Fruit fly (Drosophila melanogaster) whole organism, prepupa: ENCODE measurements around the gene CG3081.

Source experiments
- CG10669 ChIP-seq: fragments of 200-800 bp; sonication (Bioruptor generic); optimal IDR thresholded peaks from 3 replicates; lab custom pipeline; 2018; ENCODE audit warnings: missing biosample characterization, mild to moderate bottlenecking, missing genetic modification characterization, moderate library complexity
- CG11294 ChIP-seq: fragments of 200-800 bp; sonication (Bioruptor generic); IDR thresholded peaks from 2 replicates; pipeline ENCODE4 v1.3.6; 2022; ENCODE audit warnings: missing biosample characterization, missing genetic modification characterization
- CG15336 ChIP-seq: fragments of 200-800 bp; sonication (Bioruptor generic); IDR thresholded peaks from 2 replicates; pipeline ENCODE4 v1.3.6; 2022; ENCODE audit warnings: missing biosample characterization, missing genetic modification characterization
- CG1621 ChIP-seq: fragments of 200-800 bp; sonication (Bioruptor generic); optimal IDR thresholded peaks from 3 replicates; lab custom pipeline; 2018; ENCODE audit warnings: missing biosample characterization, mild to moderate bottlenecking, missing genetic modification characterization
- CG16779 ChIP-seq: fragments of 200-800 bp; sonication (Bioruptor generic); optimal IDR thresholded peaks from 3 replicates; lab custom pipeline; 2017; ENCODE audit warnings: missing biosample characterization, mild to moderate bottlenecking, missing genetic modification characterization
- CG3032 ChIP-seq: fragments of 200-800 bp; optimal IDR thresholded peaks from 2 replicates; lab custom pipeline; 2019; ENCODE audit warnings: missing biosample characterization, mild to moderate bottlenecking, missing genetic modification characterization, moderate library complexity
- CG31627 ChIP-seq: fragments of 200-800 bp; sonication (Bioruptor generic); optimal IDR thresholded peaks from 3 replicates; lab custom pipeline; 2016; ENCODE audit warnings: missing biosample characterization, missing genetic modification characterization
- CG34406 ChIP-seq: fragments of 200-800 bp; sonication (Bioruptor generic); optimal IDR thresholded peaks from 3 replicates; lab custom pipeline; 2016; ENCODE audit warnings: missing biosample characterization, missing genetic modification characterization
- CG3919 ChIP-seq: fragments of 200-800 bp; sonication (Bioruptor generic); optimal IDR thresholded peaks from 3 replicates; lab custom pipeline; 2016; ENCODE audit warnings: missing biosample characterization, missing genetic modification characterization
- CG4318 ChIP-seq: fragments of 200-800 bp; sonication (Bioruptor generic); optimal IDR thresholded peaks from 3 replicates; lab custom pipeline; 2017; ENCODE audit warnings: missing biosample characterization, mild to moderate bottlenecking, missing genetic modification characterization
- CG6163 ChIP-seq: fragments of 200-800 bp; sonication (Bioruptor generic); IDR thresholded peaks from 3 replicates; pipeline ENCODE4 v1.3.6; 2022; ENCODE audit warnings: missing biosample characterization, missing genetic modification characterization
- CG6854 ChIP-seq: fragments of 200-800 bp; sonication (Bioruptor generic); optimal IDR thresholded peaks from 2 replicates; lab custom pipeline; 2017; ENCODE audit warnings: missing biosample characterization, mild to moderate bottlenecking, missing genetic modification characterization
- CG8119 ChIP-seq: fragments of 200-800 bp; sonication (Bioruptor generic); IDR thresholded peaks from 3 replicates; pipeline ENCODE4 v1.3.6; 2022; ENCODE audit warnings: missing biosample characterization, missing genetic modification characterization
- CG9139 ChIP-seq: fragments of 200-800 bp; sonication (Bioruptor generic); optimal IDR thresholded peaks from 3 replicates; lab custom pipeline; 2017; ENCODE audit warnings: missing biosample characterization, mild to moderate bottlenecking, missing genetic modification characterization
- Eip75B ChIP-seq: fragments of 200-800 bp; sonication (Bioruptor generic); optimal IDR thresholded peaks from 3 replicates; lab custom pipeline; 2016; ENCODE audit warnings: missing biosample characterization, missing genetic modification characterization
- Eip78C ChIP-seq: fragments of 200-800 bp; sonication (Bioruptor generic); peaks from one replicate; lab custom pipeline; 2016; ENCODE audit warnings: missing biosample characterization, missing genetic modification characterization
- Eip93F ChIP-seq: fragments of 200-800 bp; sonication (Bioruptor generic); optimal IDR thresholded peaks from 2 replicates; lab custom pipeline; 2016; ENCODE audit warnings: missing biosample characterization, mild to moderate bottlenecking, missing genetic modification characterization
- Ets21C ChIP-seq: fragments of 200-800 bp; sonication (Bioruptor generic); optimal IDR thresholded peaks from 3 replicates; lab custom pipeline; 2016; ENCODE audit warnings: missing biosample characterization, missing genetic modification characterization
- Ets96B ChIP-seq: fragments of 200-800 bp; optimal IDR thresholded peaks from 2 replicates; lab custom pipeline; 2019; ENCODE audit warnings: missing biosample characterization, mild to moderate bottlenecking, missing genetic modification characterization, moderate library complexity
- Gug ChIP-seq: fragments of 200-800 bp; sonication (Bioruptor generic); IDR thresholded peaks from 2 replicates; pipeline ENCODE4 v1.3.6; 2022; ENCODE audit warnings: missing biosample characterization, missing genetic modification characterization
- Hr38 ChIP-seq: sonication (Bioruptor generic); optimal IDR thresholded peaks from 2 replicates; lab custom pipeline; 2016; ENCODE audit warnings: missing biosample characterization, missing genetic modification characterization
- Hr39 ChIP-seq: fragments of 200-800 bp; sonication (Bioruptor generic); optimal IDR thresholded peaks from 2 replicates; lab custom pipeline; 2016; ENCODE audit warnings: missing biosample characterization, missing genetic modification characterization
- Lpt ChIP-seq: fragments of 200-800 bp; sonication (Bioruptor generic); optimal IDR thresholded peaks from 3 replicates; lab custom pipeline; 2016; ENCODE audit warnings: missing biosample characterization, missing genetic modification characterization
- Met ChIP-seq: fragments of 200-800 bp; sonication (Bioruptor generic); optimal IDR thresholded peaks from 3 replicates; lab custom pipeline; 2016; ENCODE audit warnings: missing biosample characterization, missing genetic modification characterization
- OdsH ChIP-seq: fragments of 200-800 bp; sonication (Bioruptor generic); optimal IDR thresholded peaks from 3 replicates; lab custom pipeline; 2016; ENCODE audit warnings: missing biosample characterization, missing genetic modification characterization
- Smox ChIP-seq: fragments of 200-800 bp; sonication (Bioruptor generic); optimal IDR thresholded peaks from 3 replicates; lab custom pipeline; 2016; ENCODE audit warnings: missing biosample characterization, missing genetic modification characterization
- Sox102F ChIP-seq: fragments of 200-800 bp; sonication (Bioruptor generic); optimal IDR thresholded peaks from 2 replicates; lab custom pipeline; 2016; ENCODE audit warnings: missing biosample characterization, mild to moderate bottlenecking, missing genetic modification characterization
- Sox14 ChIP-seq: fragments of 200-800 bp; sonication (Bioruptor generic); optimal IDR thresholded peaks from 3 replicates; lab custom pipeline; 2016; ENCODE audit warnings: missing biosample characterization, missing genetic modification characterization
- acj6 ChIP-seq: fragments of 200-800 bp; sonication (Bioruptor generic); optimal IDR thresholded peaks from 3 replicates; lab custom pipeline; 2016; ENCODE audit warnings: missing biosample characterization, missing genetic modification characterization
- cyc ChIP-seq: fragments of 200-800 bp; sonication (Bioruptor generic); optimal IDR thresholded peaks from 3 replicates; lab custom pipeline; 2016; ENCODE audit warnings: missing biosample characterization, missing genetic modification characterization
- dac ChIP-seq: fragments of 200-800 bp; sonication (Bioruptor generic); optimal IDR thresholded peaks from 2 replicates; lab custom pipeline; 2017; ENCODE audit warnings: missing biosample characterization, mild to moderate bottlenecking, missing genetic modification characterization
- eg ChIP-seq: fragments of 200-800 bp; sonication (Bioruptor generic); IDR thresholded peaks from 3 replicates; pipeline ENCODE4 v1.3.6; 2022; ENCODE audit warnings: missing biosample characterization, missing genetic modification characterization
- esn ChIP-seq: fragments of 200-800 bp; sonication (Bioruptor generic); optimal IDR thresholded peaks from 2 replicates; lab custom pipeline; 2016; ENCODE audit warnings: missing biosample characterization, mild to moderate bottlenecking, missing genetic modification characterization, moderate library complexity
- fd85E ChIP-seq: fragments of 200-800 bp; sonication (Bioruptor generic); optimal IDR thresholded peaks from 3 replicates; lab custom pipeline; 2016; ENCODE audit warnings: missing biosample characterization, missing genetic modification characterization
- fkh ChIP-seq: fragments of 200-800 bp; sonication (Bioruptor generic); optimal IDR thresholded peaks from 3 replicates; lab custom pipeline; 2017; ENCODE audit warnings: missing biosample characterization, mild to moderate bottlenecking, missing genetic modification characterization, moderate library complexity
- lz ChIP-seq: fragments of 200-800 bp; sonication (Bioruptor generic); optimal IDR thresholded peaks from 3 replicates; lab custom pipeline; 2016; ENCODE audit warnings: missing biosample characterization, missing genetic modification characterization
- net ChIP-seq: fragments of 200-800 bp; sonication (Bioruptor generic); optimal IDR thresholded peaks from 3 replicates; lab custom pipeline; 2016; ENCODE audit warnings: missing biosample characterization, missing genetic modification characterization
- pdm3 ChIP-seq: fragments of 200-800 bp; sonication (Bioruptor generic); optimal IDR thresholded peaks from 3 replicates; lab custom pipeline; 2016; ENCODE audit warnings: missing biosample characterization, missing genetic modification characterization
- salr ChIP-seq, 2 experiments: fragments of 200-800 bp; sonication (Bioruptor generic); optimal IDR thresholded peaks; 3 replicates each; lab custom pipeline; 2016 to 2018; ENCODE audit warnings: missing biosample characterization in 2 of 2, missing genetic modification characterization in 2 of 2, mild to moderate bottlenecking in 1 of 2
- ss ChIP-seq, 2 experiments: fragments of 200-800 bp; sonication (Bioruptor generic); optimal IDR thresholded peaks; 2 replicates in 1 of 2; 3 replicates in 1 of 2; lab custom pipeline; 2017 to 2018; ENCODE audit warnings: mild to moderate bottlenecking in 2 of 2, missing biosample characterization in 2 of 2, missing genetic modification characterization in 2 of 2, moderate library complexity in 1 of 2
- svp ChIP-seq: fragments of 200-800 bp; sonication (Bioruptor generic); peaks from one replicate; lab custom pipeline; 2016; ENCODE audit warnings: missing biosample characterization, missing genetic modification characterization
- topi ChIP-seq: fragments of 200-800 bp; sonication (Bioruptor generic); optimal IDR thresholded peaks from 3 replicates; lab custom pipeline; 2016; ENCODE audit warnings: missing biosample characterization, missing genetic modification characterization
- vri ChIP-seq: fragments of 200-800 bp; sonication (Bioruptor generic); optimal IDR thresholded peaks from 3 replicates; lab custom pipeline; 2016; ENCODE audit warnings: missing biosample characterization, mild to moderate bottlenecking, missing genetic modification characterization

The CG3081 gene

dm6 chrX:4604553-4604952 is 39.2 kb downstream of the CG3081 start:
- no peak for TF ChIP-seq pdm3 (GFP tag; lab: Kevin White, UChicago)
- no peak for TF ChIP-seq net
- TF ChIP-seq CG8119 = no peak
- no peak for TF ChIP-seq CG11294

dm6 chrX:4604107-4604506 is 39.7 kb downstream of the CG3081 start:
- TF ChIP-seq topi (GFP tag; lab: Kevin White, UChicago) = peak; percentile 7
- no peak for TF ChIP-seq Eip75B (GFP tag; lab: Kevin White, UChicago)
- TF ChIP-seq lz (GFP tag; lab: Kevin White, UChicago) = no peak
- peak; percentile 26 for TF ChIP-seq esn (GFP tag; lab: Kevin White, UChicago)
- TF ChIP-seq CG3032 (tag; lab: Kevin White, UChicago) = no peak
- no peak for TF ChIP-seq Hr39 (GFP tag; lab: Kevin White, UChicago)
- TF ChIP-seq Eip78C (GFP tag; lab: Kevin White, UChicago) = peak; percentile 58
- TF ChIP-seq svp (GFP tag; lab: Kevin White, UChicago) = peak; percentile 79
- peak; percentile 15 for TF ChIP-seq Met
- TF ChIP-seq, all 60 proteins: peak for 5

- TF ChIP-seq CG34406 (GFP tag; lab: Kevin White, UChicago) = no peak
- TF ChIP-seq CG31627 (GFP tag; lab: Kevin White, UChicago) = no peak
- no peak for TF ChIP-seq Met
- TF ChIP-seq Hr38 (GFP tag; lab: Kevin White, UChicago) = no peak
- TF ChIP-seq lz (GFP tag; lab: Kevin White, UChicago) = no peak
- TF ChIP-seq CG6854 = no peak
- no peak for TF ChIP-seq net
- TF ChIP-seq CG6163 (GFP tag; lab: Robert Waterston, UW) = no peak
Observed at dm6 chrX:4599897-4600469, 43.8 kb downstream of the CG3081 start.

- TF ChIP-seq salr (GFP tag; optimal IDR thresholded peaks at IDR 0.05; lab: Kevin White, UChicago) (no peak), vri (GFP tag; lab: Kevin White, UChicago) (no peak), CG6854 (no peak), Smox (GFP tag; lab: Kevin White, UChicago) (no peak), Hr38 (GFP tag; lab: Kevin White, UChicago) (no peak), lz (GFP tag; lab: Kevin White, UChicago) (no peak), CG31627 (GFP tag; lab: Kevin White, UChicago) (no peak), Sox14 (no peak), Eip78C (GFP tag; lab: Kevin White, UChicago) (peak; percentile 32), Lpt (GFP tag; lab: Kevin White, UChicago) (no peak), CG3919 (GFP tag; lab: Kevin White, UChicago) (no peak), cyc (GFP tag; lab: Kevin White, UChicago) (no peak), svp (GFP tag; lab: Kevin White, UChicago) (peak; percentile 77), CG6163 (GFP tag; lab: Robert Waterston, UW) (0 out of 3 replicates have a peak, but pooled peaks have one; percentile 37), Gug (GFP tag; lab: Robert Waterston, UW) (no peak), CG15336 (GFP tag; lab: Robert Waterston, UW) (0 out of 2 replicates have a peak, but pooled peaks have one; percentile 16), Sox102F (GFP tag; lab: Kevin White, UChicago) (no peak), eg (GFP tag; lab: Robert Waterston, UW) (no peak), fd85E (GFP tag; lab: Kevin White, UChicago) (no peak), CG3032 (tag; lab: Kevin White, UChicago) (no peak), Eip93F (GFP tag; lab: Kevin White, UChicago) (no peak), ss (GFP tag; optimal IDR thresholded peaks at IDR 0.05; lab: Kevin White, UChicago) (peak; percentile 28 to 64), CG11294 (no peak), CG10669 (no peak), CG9139 (GFP tag; lab: Kevin White, UChicago) (no peak), Ets96B (no peak), CG16779 (tag; lab: Kevin White, UChicago) (no peak), CG4318 (GFP tag; lab: Kevin White, UChicago) (no peak), net (no peak), CG8119 (no peak), OdsH (GFP tag; lab: Kevin White, UChicago) (no peak), acj6 (GFP tag; lab: Kevin White, UChicago) (no peak), fkh (GFP tag; lab: Kevin White, UChicago) (peak; percentile 79), Met (no peak), Ets21C (GFP tag; lab: Kevin White, UChicago) (no peak), pdm3 (GFP tag; lab: Kevin White, UChicago) (no peak), dac (no peak), CG1621 (peak; percentile 7)
Observed at dm6 chrX:4596467-4597183, 47.2 kb downstream of the CG3081 start.
